Worm (Caenorhabditis elegans) whole organism, L3 larva: ENCODE measurements around the gene emc-5.

Source experiments
- R02D3.7 ChIP-seq: fragments of 150-350 bp; optimal IDR thresholded peaks from 2 replicates; lab custom pipeline; 2014; ENCODE audit warnings: missing biosample characterization, missing genetic modification characterization
- ama-1 ChIP-seq: fragments of 150-350 bp; optimal IDR thresholded peaks from 2 replicates; lab custom pipeline; 2018
- ceh-16 ChIP-seq: sonication (generic microtip); optimal IDR thresholded peaks from 2 replicates; lab custom pipeline; 2017; ENCODE audit warnings: missing biosample characterization, missing genetic modification characterization
- ceh-28 ChIP-seq: fragments of 150-350 bp; optimal IDR thresholded peaks from 2 replicates; lab custom pipeline; 2014; ENCODE audit warnings: missing biosample characterization, missing genetic modification reagents, missing genetic modification characterization
- egl-27 ChIP-seq: sonication (generic microtip); optimal IDR thresholded peaks from 4 replicates; lab custom pipeline; 2017; ENCODE audit warnings: missing biosample characterization, missing genetic modification reagents, missing genetic modification characterization
- egl-5 ChIP-seq: fragments of 150-350 bp; optimal IDR thresholded peaks from 2 replicates; lab custom pipeline; 2017; ENCODE audit warnings: missing biosample characterization, missing genetic modification reagents, missing genetic modification characterization, inconsistent platforms
- elt-1 ChIP-seq: fragments of 150-350 bp; optimal IDR thresholded peaks from 2 replicates; lab custom pipeline; 2014; ENCODE audit warnings: missing biosample characterization, missing genetic modification characterization
- elt-2 ChIP-seq: sonication (generic microtip); optimal IDR thresholded peaks from 2 replicates; lab custom pipeline; 2016; ENCODE audit warnings: missing genetic modification reagents, mild to moderate bottlenecking, missing genetic modification characterization, missing compliant biosample characterization
- fkh-10 ChIP-seq: sonication (generic microtip); optimal IDR thresholded peaks from 2 replicates; lab custom pipeline; 2017; ENCODE audit warnings: missing biosample characterization, missing genetic modification reagents, missing genetic modification characterization
- fkh-2 ChIP-seq: fragments of 150-350 bp; optimal IDR thresholded peaks from 2 replicates; lab custom pipeline; 2014; ENCODE audit warnings: missing biosample characterization, missing genetic modification reagents, missing genetic modification characterization
- hmg-11 ChIP-seq: sonication (generic microtip); optimal IDR thresholded peaks from 2 replicates; lab custom pipeline; 2016; ENCODE audit warnings: missing genetic modification characterization, missing compliant biosample characterization
- jun-1 ChIP-seq: fragments of 150-350 bp; optimal IDR thresholded peaks from 2 replicates; lab custom pipeline; 2014; ENCODE audit warnings: missing biosample characterization, missing genetic modification reagents, missing genetic modification characterization
- lin-15B ChIP-seq: fragments of 150-350 bp; optimal IDR thresholded peaks from 2 replicates; lab custom pipeline; 2014; ENCODE audit warnings: missing biosample characterization, missing genetic modification characterization
- lsy-12 ChIP-seq: sonication (generic microtip); optimal IDR thresholded peaks from 2 replicates; lab custom pipeline; 2016; ENCODE audit warnings: mild to moderate bottlenecking, missing genetic modification characterization, missing compliant biosample characterization
- nfya-1 ChIP-seq: sonication (generic microtip); optimal IDR thresholded peaks from 2 replicates; lab custom pipeline; 2017; ENCODE audit warnings: missing genetic modification characterization, mild to moderate bottlenecking, missing compliant biosample characterization, antibody characterized with exemption, moderate library complexity; ENCODE audit not compliant: insufficient read depth
- nhr-23 ChIP-seq: fragments of 150-350 bp; optimal IDR thresholded peaks from 2 replicates; lab custom pipeline; 2014; ENCODE audit warnings: missing biosample characterization, missing genetic modification reagents, missing genetic modification characterization
- nhr-237 ChIP-seq: fragments of 150-350 bp; optimal IDR thresholded peaks from 2 replicates; lab custom pipeline; 2014; ENCODE audit warnings: missing biosample characterization, missing genetic modification characterization
- nhr-25 ChIP-seq: sonication (generic microtip); optimal IDR thresholded peaks from 2 replicates; lab custom pipeline; 2017; ENCODE audit warnings: missing biosample characterization, missing genetic modification characterization
- nhr-43 ChIP-seq: sonication (generic microtip); optimal IDR thresholded peaks from 2 replicates; lab custom pipeline; 2016; ENCODE audit warnings: mild to moderate bottlenecking, missing genetic modification characterization, missing compliant biosample characterization; ENCODE audit not compliant: poor library complexity, severe bottlenecking
- nhr-67 ChIP-seq: fragments of 150-350 bp; optimal IDR thresholded peaks from 2 replicates; lab custom pipeline; 2014; ENCODE audit warnings: missing biosample characterization, missing genetic modification characterization
- nhr-77 ChIP-seq: fragments of 150-350 bp; optimal IDR thresholded peaks from 2 replicates; lab custom pipeline; 2014; ENCODE audit warnings: missing biosample characterization, missing genetic modification characterization
- pha-4 ChIP-seq: fragments of 150-350 bp; optimal IDR thresholded peaks from 2 replicates; lab custom pipeline; 2014; ENCODE audit warnings: missing biosample characterization, missing genetic modification reagents, missing genetic modification characterization
- pqm-1 ChIP-seq: fragments of 150-350 bp; optimal IDR thresholded peaks from 2 replicates; lab custom pipeline; 2017; ENCODE audit warnings: missing biosample characterization, missing genetic modification characterization, inconsistent platforms
- skn-1 ChIP-seq: fragments of 150-350 bp; optimal IDR thresholded peaks from 2 replicates; lab custom pipeline; 2014; ENCODE audit warnings: missing biosample characterization, missing genetic modification characterization
- snpc-4 ChIP-seq: fragments of 150-350 bp; optimal IDR thresholded peaks from 2 replicates; lab custom pipeline; 2014; ENCODE audit warnings: missing biosample characterization, missing genetic modification characterization
- tbx-2 ChIP-seq: sonication (generic microtip); optimal IDR thresholded peaks from 2 replicates; lab custom pipeline; 2016; ENCODE audit warnings: mild to moderate bottlenecking, missing genetic modification characterization, missing compliant biosample characterization
- unc-39 ChIP-seq: sonication (generic microtip); optimal IDR thresholded peaks from 4 replicates; lab custom pipeline; 2017; ENCODE audit warnings: missing biosample characterization, missing genetic modification characterization
- zag-1 ChIP-seq: fragments of 150-350 bp; optimal IDR thresholded peaks from 2 replicates; lab custom pipeline; 2014; ENCODE audit warnings: missing biosample characterization, missing genetic modification characterization
- ztf-11 ChIP-seq: fragments of 150-350 bp; optimal IDR thresholded peaks from 2 replicates; lab custom pipeline; 2014; ENCODE audit warnings: missing biosample characterization, missing genetic modification characterization
- ztf-4 ChIP-seq: fragments of 150-350 bp; optimal IDR thresholded peaks from 2 replicates; lab custom pipeline; 2014; ENCODE audit warnings: missing biosample characterization, missing genetic modification characterization

emc-5 gene

DNA sequence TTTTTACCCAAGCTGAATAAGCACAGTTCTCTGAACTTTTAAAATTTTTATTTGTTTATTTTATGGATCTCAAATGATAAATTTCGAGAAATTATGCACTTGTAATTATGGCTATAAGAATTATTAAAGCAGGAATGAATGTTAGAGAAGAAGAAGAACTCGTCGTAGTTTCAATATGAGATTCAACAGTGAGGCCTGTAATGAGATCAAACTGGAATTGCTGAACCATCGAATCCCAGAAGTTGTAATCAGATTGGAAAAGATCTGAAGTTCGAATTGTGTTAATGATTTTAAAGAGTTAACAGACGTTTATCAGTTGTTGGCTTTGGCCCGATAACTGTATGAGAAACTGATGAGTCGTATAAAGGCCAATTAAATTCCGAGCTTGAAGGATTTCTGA lies 40.9 kb upstream of the emc-5 start:
- peak; percentile 3 for TF ChIP-seq ama-1
- no peak for TF ChIP-seq skn-1 (tag; lab: Kevin White, UChicago)

DNA sequence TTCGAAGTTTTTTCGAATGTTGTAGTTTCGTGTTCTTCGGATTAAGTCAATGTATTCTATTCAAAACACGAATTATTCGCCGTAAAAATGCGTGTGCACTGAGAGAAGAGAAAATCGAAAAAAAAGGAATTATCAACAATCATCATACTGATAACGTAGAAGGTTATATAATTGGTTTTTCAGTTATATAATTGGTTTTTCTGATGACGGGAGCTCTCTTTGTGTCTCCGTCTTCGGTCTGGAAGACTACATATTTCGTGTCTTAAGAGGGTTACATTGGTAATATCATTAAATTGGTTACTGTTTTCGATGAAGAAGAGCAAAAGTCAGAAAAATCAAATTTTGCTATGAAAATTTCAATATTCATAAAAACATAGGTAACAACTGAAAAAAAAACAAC lies 36.7 kb upstream of the emc-5 start:
- TF ChIP-seq elt-2 (tag; lab: Kevin White, UChicago) (peak; percentile 58), ztf-4 (no peak), fkh-10 (GFP tag; lab: Kevin White, UChicago) (no peak), snpc-4 (tag; lab: Kevin White, UChicago) (no peak), pqm-1 (tag; lab: Kevin White, UChicago) (peak; percentile 33)
- TF ChIP-seq, all 47 proteins: peak for 2

DNA sequence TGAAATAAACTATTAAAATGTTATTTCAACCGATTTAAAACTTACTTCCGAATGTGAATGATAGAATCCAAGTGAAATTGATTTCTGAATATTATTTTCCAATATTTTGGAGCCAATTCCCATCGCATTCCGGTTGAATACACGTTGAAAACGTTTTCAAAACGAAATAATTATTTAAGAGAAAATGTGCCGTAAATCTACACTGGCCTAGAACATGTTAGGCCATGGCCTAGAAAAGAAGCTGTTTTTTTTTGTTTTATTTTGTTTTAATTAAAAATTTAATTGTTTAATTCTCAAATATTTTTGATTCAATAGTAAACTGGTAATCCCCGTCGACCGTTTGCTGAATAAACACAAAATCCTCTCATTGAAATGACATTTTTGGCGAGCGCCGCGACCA lies 32.7 kb upstream of the emc-5 start:
- TF ChIP-seq unc-39 (tag; lab: Kevin White, UChicago) (no peak), jun-1 (tag; lab: Kevin White, UChicago) (no peak), lin-15B (tag; lab: Kevin White, UChicago) (peak; percentile 28), ztf-11 (tag; lab: Kevin White, UChicago) (no peak), R02D3.7 (tag; lab: Kevin White, UChicago) (peak; percentile 81), nhr-67 (tag; lab: Kevin White, UChicago) (no peak), nhr-237 (tag; lab: Kevin White, UChicago) (no peak), ceh-16 (tag; lab: Kevin White, UChicago) (no peak)

DNA sequence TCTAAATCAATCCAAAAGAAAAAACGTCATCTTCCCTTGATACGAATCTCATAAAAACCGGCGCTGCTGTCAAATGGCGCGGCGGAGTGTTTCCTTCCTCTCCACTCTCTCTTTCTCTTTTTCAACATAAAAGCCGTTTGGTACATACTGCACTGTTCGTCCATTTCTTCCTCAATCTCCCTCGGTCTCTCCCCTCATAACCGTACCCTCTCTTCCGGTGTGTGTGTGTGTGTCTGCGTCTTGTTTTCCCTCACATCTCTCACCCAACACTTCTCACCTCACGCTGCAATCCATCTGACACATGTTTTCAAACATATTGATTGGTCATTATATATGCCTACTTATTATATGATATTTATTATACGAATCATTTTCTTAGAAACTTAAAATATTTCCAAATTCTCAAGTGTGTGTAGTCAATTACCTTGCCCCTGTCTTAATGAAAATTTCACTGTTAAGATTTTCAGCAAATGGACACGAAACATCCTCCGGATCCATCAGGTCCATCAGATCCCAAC lies 32.1 kb upstream of the emc-5 start, which contains the start of the genes aars-1 and rga-1:
TSS of gene aars-1 (minus strand) at position 71 of the 518 bp plus-strand sequence.
TSS of gene rga-1 (plus strand) at position 468 of the 518 bp plus-strand sequence.
- peak; percentile 60 for TF ChIP-seq hmg-11 (tag; lab: Kevin White, UChicago)
- TF ChIP-seq pqm-1 (tag; lab: Kevin White, UChicago) = peak; percentile 82
- peak; percentile 47 for TF ChIP-seq jun-1 (tag; lab: Kevin White, UChicago)
- peak; percentile 76 for TF ChIP-seq elt-2 (tag; lab: Kevin White, UChicago)
- peak; percentile 71 for TF ChIP-seq nhr-23 (tag; lab: Kevin White, UChicago)
- peak; percentile 73 for TF ChIP-seq nhr-43 (tag; lab: Kevin White, UChicago)
- peak; percentile 70 for TF ChIP-seq ceh-28
- TF ChIP-seq fkh-2 (tag; lab: Kevin White, UChicago) = peak; percentile 53
- peak; percentile 28 for TF ChIP-seq lin-15B (tag; lab: Kevin White, UChicago)
- TF ChIP-seq egl-5 (tag; lab: Kevin White, UChicago) = peak; percentile 55
- TF ChIP-seq zag-1 = no peak
- TF ChIP-seq ztf-4 = no peak
- peak; percentile 34 for TF ChIP-seq elt-1 (tag; lab: Kevin White, UChicago)
- TF ChIP-seq snpc-4 (tag; lab: Kevin White, UChicago) = peak; percentile 29
- TF ChIP-seq pha-4 = peak; percentile 70
- TF ChIP-seq nhr-25 (tag; lab: Kevin White, UChicago) = peak; percentile 83
- TF ChIP-seq lsy-12 (tag; lab: Kevin White, UChicago) = no peak
- TF ChIP-seq R02D3.7 (tag; lab: Kevin White, UChicago) = peak; percentile 35
- TF ChIP-seq tbx-2 (tag; lab: Kevin White, UChicago) = no peak
- no peak for TF ChIP-seq nhr-77 (tag; lab: Kevin White, UChicago)
- peak; percentile 61 for TF ChIP-seq nfya-1

DNA sequence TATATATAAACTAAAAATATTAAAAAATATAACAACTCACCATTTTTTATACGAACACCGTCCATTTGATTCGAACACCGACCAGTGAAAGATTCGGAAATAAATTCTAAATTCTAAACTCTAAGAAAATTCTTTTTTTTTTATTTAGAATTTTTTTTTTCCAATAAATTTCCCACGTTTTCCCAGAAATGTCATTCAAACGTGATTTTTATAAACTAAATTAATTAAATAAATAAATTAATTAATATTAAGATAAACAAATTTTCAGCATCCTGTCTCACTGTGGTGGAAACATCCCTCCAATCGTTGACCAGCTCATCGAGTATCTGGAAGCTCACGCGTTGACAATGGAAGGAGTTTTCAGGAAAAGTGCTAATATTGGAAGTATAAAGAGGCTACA lies 29.0 kb upstream of the emc-5 start, which contains the start of gene klp-17:
TSS of gene klp-17 (minus strand) at position 101 of the 400 bp plus-strand sequence.
- TF ChIP-seq skn-1 (tag; lab: Kevin White, UChicago) = no peak
- TF ChIP-seq jun-1 (tag; lab: Kevin White, UChicago) = no peak
- TF ChIP-seq ceh-28 = no peak
- no peak for TF ChIP-seq egl-27 (tag; lab: Kevin White, UChicago)
- TF ChIP-seq zag-1 = no peak

DNA sequence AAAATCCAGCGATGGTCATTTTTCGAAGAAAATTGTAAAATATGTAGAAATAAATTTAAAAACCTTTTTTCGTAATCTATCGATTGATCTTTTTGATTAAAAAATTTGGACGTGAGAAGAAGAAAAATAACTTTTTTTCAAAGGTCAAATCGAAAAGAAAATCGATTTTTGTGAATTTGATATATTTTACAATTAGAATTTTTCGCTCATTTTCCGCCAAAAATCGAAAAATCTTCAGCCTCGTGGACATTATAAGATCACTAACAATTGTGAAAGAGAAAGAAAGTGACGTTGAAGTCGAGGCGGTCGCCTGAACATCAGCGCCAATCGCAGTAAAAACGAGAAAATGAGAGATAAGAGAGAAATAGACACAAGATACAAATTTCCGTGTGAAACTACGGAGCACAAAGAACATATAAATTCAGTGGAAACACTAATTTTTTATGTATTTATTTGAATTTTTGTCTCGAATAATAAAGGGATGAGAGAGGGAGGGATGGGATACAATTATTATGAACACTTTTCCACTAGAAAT lies 26.9 kb upstream of the emc-5 start, which contains the start of gene cisd-1:
TSS of gene cisd-1 (minus strand) at position 51 of the 535 bp plus-strand sequence.
- TF ChIP-seq pqm-1 (tag; lab: Kevin White, UChicago) (peak; percentile 52), snpc-4 (tag; lab: Kevin White, UChicago) (no peak), pha-4 (peak; percentile 27), fkh-2 (tag; lab: Kevin White, UChicago) (no peak), ama-1 (no peak), elt-2 (tag; lab: Kevin White, UChicago) (peak; percentile 65), nfya-1 (peak; percentile 21), R02D3.7 (tag; lab: Kevin White, UChicago) (no peak)
- TF ChIP-seq, all 47 proteins: peak for 4
